Worm (Caenorhabditis elegans): ENCODE results near the gene abcf-3.

The abcf-3 gene

DNA sequence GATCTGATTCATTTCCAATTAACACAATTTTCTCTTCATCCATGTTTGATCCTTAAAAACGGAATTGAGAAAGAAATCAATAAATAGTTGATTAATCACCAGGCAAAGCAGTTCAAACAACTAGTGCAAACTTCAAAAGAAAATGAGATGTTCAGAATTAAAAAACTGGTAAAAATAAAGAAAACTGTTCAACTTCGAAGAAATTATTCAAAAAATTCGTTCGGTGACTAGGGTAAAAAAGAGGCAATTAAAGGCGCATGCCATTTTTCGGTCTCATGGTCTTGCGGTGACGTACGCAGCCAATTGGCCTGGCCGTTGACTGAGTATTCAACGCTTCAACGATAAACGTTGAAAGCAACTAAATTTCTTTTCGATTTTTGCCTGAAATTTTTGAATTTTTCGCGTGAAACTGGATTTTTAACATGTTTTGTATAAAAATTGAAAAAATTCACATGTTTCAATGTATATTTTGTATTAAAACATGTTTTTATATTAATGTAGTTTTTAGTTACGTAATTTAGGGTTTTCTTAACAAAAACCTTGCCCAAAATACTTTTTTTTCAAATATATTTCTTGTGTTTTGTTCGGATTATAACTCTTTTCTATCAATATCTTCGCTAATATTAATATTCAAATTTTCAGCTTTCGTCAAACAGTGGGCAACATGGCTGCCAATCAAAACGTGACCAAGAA is 33.1 kb downstream of the abcf-3 start, which contains the start of the genes sna-3 and rps-3 (continued):
- TF ChIP-seq ceh-2 (tag; optimal IDR thresholded peaks at IDR 0.05), result no peak
- TF ChIP-seq Y22D7AL.16 (tag; optimal IDR thresholded peaks at IDR 0.05), result no peak
- no peak for TF ChIP-seq ceh-6 (GFP tag; optimal IDR thresholded peaks at IDR 0.05)
- peak; percentile 33 for TF ChIP-seq ceh-18 (tag; optimal IDR thresholded peaks at IDR 0.05)
- TF ChIP-seq fkh-6 (tag; optimal IDR thresholded peaks at IDR 0.05), result no peak
- no peak for TF ChIP-seq pha-4 (tag; optimal IDR thresholded peaks at IDR 0.05)

DNA sequence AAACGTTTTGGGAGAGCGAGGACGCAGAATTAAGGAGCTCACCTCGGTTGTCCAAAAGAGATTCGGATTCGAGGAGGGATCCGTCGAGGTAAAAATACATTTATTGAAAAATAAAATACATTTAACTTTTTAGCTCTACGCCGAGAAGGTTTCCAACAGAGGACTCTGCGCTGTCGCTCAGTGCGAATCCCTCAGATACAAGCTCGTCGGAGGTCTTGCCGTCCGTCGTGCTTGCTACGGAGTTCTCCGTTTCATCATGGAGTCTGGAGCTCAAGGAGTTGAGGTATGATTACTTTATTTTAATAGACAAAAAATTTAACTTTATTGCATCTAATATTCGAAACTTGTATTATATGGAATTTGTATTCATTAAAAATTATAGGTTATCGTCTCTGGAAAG is 33.8 kb downstream of the abcf-3 start:
- TF ChIP-seq hlh-8 (tag; optimal IDR thresholded peaks at IDR 0.05) (no peak), ceh-24 (tag; optimal IDR thresholded peaks at IDR 0.05) (no peak), pax-1 (tag; optimal IDR thresholded peaks at IDR 0.05) (no peak), unc-55 (GFP tag; optimal IDR thresholded peaks at IDR 0.05) (no peak)

DNA sequence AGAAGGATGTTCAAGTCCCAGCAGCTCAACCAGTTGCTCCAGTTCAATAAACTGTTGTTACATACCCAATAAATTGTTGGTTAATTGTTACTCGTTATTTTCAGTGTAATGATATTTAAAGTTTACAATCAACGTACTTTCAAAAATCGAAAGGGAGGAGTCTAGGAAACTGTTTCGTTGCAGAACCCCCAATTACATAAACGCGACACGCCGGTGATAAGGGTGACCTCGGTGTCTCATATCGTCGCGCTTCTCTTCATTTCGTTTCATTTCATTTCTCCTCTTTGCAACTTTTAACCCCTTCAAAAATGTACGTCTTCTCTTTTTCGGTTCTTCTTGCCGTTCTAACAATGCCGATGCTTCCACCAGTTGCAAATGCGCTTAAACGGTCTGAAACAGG is 34.7 kb downstream of the abcf-3 start, which contains the start of gene C23G10.2:
Gene C23G10.2 (plus strand): TSS at position 184 of the 400 bp plus-strand sequence.
- TF ChIP-seq tbx-2 (tag; optimal IDR thresholded peaks at IDR 0.05) (no peak), unc-3 (GFP tag; conservative IDR thresholded peaks at IDR 0.05) (no peak), unc-3 (tag; optimal IDR thresholded peaks at IDR 0.05) (no peak), ceh-9 (tag; optimal IDR thresholded peaks at IDR 0.05) (no peak), unc-55 (GFP tag; optimal IDR thresholded peaks at IDR 0.05) (no peak), pax-1 (tag; optimal IDR thresholded peaks at IDR 0.05) (no peak), ceh-19 (GFP tag; optimal IDR thresholded peaks at IDR 0.05) (no peak), lim-6 (tag; optimal IDR thresholded peaks at IDR 0.05) (no peak), ceh-14 (tag; optimal IDR thresholded peaks at IDR 0.05) (no peak), ceh-22 (tag; optimal IDR thresholded peaks at IDR 0.05) (no peak), ceh-6 (GFP tag; optimal IDR thresholded peaks at IDR 0.05) (no peak), tbx-7 (tag; optimal IDR thresholded peaks at IDR 0.05) (no peak), ahr-1 (tag; optimal IDR thresholded peaks at IDR 0.05) (no peak), ceh-18 (tag; optimal IDR thresholded peaks at IDR 0.05) (no peak), gmeb-2 (tag; optimal IDR thresholded peaks at IDR 0.05) (no peak), F13H6.1 (tag; optimal IDR thresholded peaks at IDR 0.05) (no peak), fkh-6 (tag; optimal IDR thresholded peaks at IDR 0.05) (no peak), odd-2 (tag; optimal IDR thresholded peaks at IDR 0.05) (no peak), pat-9 (tag; optimal IDR thresholded peaks at IDR 0.05) (no peak), syd-9 (tag; optimal IDR thresholded peaks at IDR 0.05) (no peak)

DNA sequence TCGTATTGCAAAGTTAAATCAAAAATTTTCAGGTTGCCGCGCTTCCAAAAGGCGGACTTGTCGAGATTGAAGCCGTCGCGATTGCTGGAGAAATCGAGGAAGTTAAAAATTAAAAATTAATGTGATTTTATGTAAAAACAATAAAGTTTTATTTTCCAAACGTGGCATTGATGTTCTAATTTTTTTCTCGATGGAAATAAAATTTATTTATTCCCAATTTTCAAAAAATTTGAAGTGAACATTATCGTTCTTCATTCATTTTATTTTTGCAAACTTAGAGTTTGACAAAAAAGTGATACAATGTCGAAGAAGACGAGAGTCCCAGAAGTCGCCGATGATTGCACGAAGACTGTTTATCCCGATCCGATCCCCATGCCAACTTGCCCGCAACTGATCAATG is 35.8 kb downstream of the abcf-3 start, which contains the start of gene C23G10.1:
Gene C23G10.1 (plus strand): TSS at position 301 of the 400 bp plus-strand sequence.
- TF ChIP-seq elt-2 (tag; optimal IDR thresholded peaks at IDR 0.05) (no peak), ceh-48 (tag; optimal IDR thresholded peaks at IDR 0.05) (no peak), pha-4 (tag; optimal IDR thresholded peaks at IDR 0.05) (no peak), hlh-8 (tag; optimal IDR thresholded peaks at IDR 0.05) (no peak), K02D7.2 (tag; optimal IDR thresholded peaks at IDR 0.05) (no peak), unc-55 (GFP tag; optimal IDR thresholded peaks at IDR 0.05) (no peak)

DNA sequence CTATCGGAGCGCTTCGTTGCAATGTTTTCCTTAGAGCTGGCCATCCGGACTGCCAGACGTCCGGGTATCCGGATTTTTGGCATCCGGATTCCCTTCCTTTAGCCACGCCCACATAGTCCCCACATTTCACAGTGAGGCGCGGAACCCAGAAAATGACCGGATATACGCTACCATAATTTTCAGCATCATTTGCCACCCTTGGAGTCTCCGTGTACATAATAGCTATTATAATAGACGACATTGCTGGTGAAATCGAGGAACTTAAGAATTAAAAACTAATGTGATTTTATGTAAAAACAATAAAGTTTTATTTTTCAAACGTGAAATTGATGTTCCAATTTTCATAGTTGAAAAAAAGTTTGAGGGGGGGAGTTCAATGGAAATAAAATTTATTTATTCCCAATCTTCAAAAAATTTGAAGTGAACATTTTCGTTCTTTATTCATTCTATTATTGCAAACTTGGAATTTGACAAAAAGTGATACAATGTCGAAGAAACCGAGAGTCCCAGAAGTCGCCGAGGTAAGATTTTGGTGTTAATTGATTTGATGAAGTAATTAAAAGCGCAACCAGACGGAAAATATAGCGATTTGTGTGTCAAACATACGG is 37.1 kb downstream of the abcf-3 start:
- TF ChIP-seq Y22D7AL.16 (tag; optimal IDR thresholded peaks at IDR 0.05) (no peak), hlh-30 (tag; optimal IDR thresholded peaks at IDR 0.05; ENCODE audit: insufficient read depth) (no peak), F13H6.1 (tag; optimal IDR thresholded peaks at IDR 0.05) (no peak), dmd-4 (tag; optimal IDR thresholded peaks at IDR 0.05; ENCODE audit: borderline replicate concordance) (no peak), pha-2 (tag; optimal IDR thresholded peaks at IDR 0.05) (no peak), ceh-22 (tag; optimal IDR thresholded peaks at IDR 0.05) (no peak), lin-11 (tag; optimal IDR thresholded peaks at IDR 0.05) (no peak), eyg-1 (tag; optimal IDR thresholded peaks at IDR 0.05) (no peak), ceh-48 (tag; optimal IDR thresholded peaks at IDR 0.05) (no peak), pros-1 (tag; optimal IDR thresholded peaks at IDR 0.05) (no peak), pqm-1 (tag; optimal IDR thresholded peaks at IDR 0.05) (no peak), madf-2 (tag; optimal IDR thresholded peaks at IDR 0.05) (no peak), ceh-9 (tag; optimal IDR thresholded peaks at IDR 0.05) (no peak), nfya-1 (tag; optimal IDR thresholded peaks at IDR 0.05) (no peak)

All from whole organism, late embryonic.